Worm (Caenorhabditis elegans) whole organism, L4/young adult: Measurements from ENCODE around the gene Y39B6A.37.

Source experiments
- W03F9.2 ChIP-seq: fragments of 150-350 bp; optimal IDR thresholded peaks from 2 replicates; lab custom pipeline; 2014; ENCODE audit warnings: missing biosample characterization, missing genetic modification characterization
- dao-5 ChIP-seq: sonication (generic microtip); optimal IDR thresholded peaks from 2 replicates; lab custom pipeline; 2016; ENCODE audit warnings: missing genotype, missing genetic modification characterization, moderate library complexity, missing compliant biosample characterization
- him-1 ChIP-seq: sonication (generic microtip); optimal IDR thresholded peaks from 2 replicates; lab custom pipeline; 2016; ENCODE audit warnings: missing genotype, missing genetic modification reagents, missing genetic modification characterization, missing compliant biosample characterization

The Y39B6A.37 gene

DNA sequence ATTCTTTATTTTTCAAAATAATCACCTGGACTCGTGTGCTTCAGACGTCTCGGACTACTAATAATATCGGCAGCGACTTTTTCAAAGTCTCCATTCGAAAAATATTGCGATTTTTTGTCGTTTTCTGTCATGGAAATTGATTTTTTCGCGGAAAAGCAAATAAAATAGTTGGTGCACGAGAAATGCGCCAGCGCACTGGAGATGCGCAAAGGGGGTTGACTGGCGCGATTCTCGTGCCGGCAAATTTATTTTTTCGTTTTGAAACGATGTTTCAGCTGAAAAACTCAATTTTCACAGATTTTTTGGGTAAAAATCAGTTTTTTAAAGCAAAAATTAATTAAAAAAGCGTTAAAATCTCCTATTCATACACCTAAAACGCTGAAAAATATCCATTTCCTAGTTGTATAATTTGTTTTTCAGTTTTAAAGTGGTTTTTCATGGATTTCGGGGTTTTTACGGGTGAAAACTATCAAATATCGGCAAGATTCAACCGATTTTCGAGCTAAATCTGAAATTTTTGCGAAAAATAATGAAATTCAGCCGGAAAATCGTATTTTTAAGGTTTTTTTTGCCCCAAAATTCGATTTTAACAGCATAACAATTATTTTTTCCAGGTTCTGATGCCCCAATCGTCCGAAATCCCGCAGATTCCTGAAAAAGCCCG, at the start of gene Y39B6A.37, which contains the start of gene reps-1:
Gene Y39B6A.37 (plus strand): TSS at position 614 of the 664 bp plus-strand sequence.
Gene reps-1 (minus strand): TSS at position 263 of the 664 bp plus-strand sequence.
- TF ChIP-seq W03F9.2 (tag; lab: Kevin White, UChicago) (peak; percentile 42), him-1 (tag; lab: Kevin White, UChicago) (no peak), dao-5 (tag; lab: Kevin White, UChicago) (no peak)

DNA sequence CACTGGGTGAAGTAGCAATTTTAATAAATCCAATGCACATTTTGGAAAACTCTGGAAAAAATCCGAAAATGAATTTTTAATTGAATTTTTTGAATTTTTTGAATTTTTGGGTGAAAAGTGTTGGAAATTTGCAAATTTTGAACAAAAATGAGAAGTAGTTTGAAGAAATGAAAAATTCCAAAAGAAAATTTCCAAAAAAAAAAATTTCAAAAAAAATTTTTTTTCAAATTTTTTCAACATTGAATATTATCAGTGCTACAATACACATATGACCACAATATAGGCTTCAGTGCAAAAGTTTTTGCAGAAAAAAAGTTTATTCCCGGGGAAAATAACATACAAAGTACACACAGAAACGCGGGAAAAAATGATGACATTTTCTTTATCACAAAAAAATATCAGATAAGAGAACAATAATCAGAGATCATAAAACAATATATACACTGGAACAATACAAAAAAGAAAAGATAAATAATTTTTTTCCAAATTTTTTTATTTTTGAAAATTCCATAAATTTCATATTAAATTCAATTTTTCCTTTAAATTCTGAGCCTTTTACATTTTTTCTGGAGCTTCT, 33.3 kb upstream of the Y39B6A.37 start, which contains the start of gene hrg-10:
Gene hrg-10 (minus strand): TSS at position 51 of the 577 bp plus-strand sequence.
- TF ChIP-seq him-1 (tag; lab: Kevin White, UChicago): no peak
- TF ChIP-seq dao-5 (tag; lab: Kevin White, UChicago): no peak
- TF ChIP-seq W03F9.2 (tag; lab: Kevin White, UChicago): no peak

DNA sequence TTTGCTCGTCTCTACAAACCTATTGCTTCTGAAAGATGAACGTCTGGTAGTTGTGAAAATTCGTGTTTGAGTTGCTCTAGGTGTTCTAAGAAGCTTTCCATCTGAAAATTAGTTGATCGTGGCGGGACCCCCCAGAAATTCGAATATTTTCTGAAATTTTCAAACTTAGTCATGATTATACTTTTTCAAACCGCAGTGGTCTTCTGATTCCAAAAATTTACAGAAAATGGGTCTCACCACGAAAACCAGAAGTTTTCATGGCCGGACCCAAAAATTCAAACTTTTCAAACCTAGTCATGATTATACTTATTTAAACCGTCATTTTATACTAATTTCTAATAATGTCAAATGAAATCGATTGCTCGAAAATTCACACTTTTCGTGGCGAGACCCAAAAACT, 30.6 kb upstream of the Y39B6A.37 start, which contains the start of gene ztf-20:
Gene ztf-20 (minus strand): TSS at position 101 of the 400 bp plus-strand sequence.
- TF ChIP-seq dao-5 (tag; lab: Kevin White, UChicago) (no peak), him-1 (tag; lab: Kevin White, UChicago) (no peak), W03F9.2 (tag; lab: Kevin White, UChicago) (no peak)

DNA sequence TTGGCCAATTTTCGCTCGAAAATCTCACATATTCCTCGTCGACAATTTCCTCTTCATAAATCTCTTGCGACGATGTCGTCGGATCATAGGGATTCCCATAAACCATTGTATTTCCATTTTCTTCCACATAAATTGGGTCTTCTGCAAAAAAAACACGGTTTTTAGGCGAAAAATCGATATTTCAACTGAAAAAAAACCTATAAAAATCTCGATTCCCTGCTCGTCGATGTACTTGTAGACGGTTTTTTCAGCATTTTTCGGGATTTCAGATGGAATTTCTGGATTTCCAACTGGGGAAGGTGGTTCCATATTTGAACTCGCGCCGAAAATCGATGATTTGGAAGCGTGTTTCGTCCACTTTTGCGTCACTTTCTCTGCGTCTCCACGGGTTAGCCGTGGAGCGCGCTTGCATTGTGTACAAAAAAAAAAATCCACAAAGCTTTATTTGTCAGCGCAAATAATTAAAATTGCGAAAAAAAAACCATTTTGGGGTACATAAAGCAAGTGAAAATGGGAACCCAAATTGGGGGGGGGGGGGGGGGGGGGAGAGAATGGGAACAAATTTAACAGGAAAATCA, 23.1 kb upstream of the Y39B6A.37 start, which contains the start of gene Y39B6A.43:
Gene Y39B6A.43 (minus strand): TSS at position 351 of the 578 bp plus-strand sequence.
- TF ChIP-seq him-1 (tag; lab: Kevin White, UChicago) (peak; percentile 92), dao-5 (tag; lab: Kevin White, UChicago) (no peak), W03F9.2 (tag; lab: Kevin White, UChicago) (peak; percentile 90)

DNA sequence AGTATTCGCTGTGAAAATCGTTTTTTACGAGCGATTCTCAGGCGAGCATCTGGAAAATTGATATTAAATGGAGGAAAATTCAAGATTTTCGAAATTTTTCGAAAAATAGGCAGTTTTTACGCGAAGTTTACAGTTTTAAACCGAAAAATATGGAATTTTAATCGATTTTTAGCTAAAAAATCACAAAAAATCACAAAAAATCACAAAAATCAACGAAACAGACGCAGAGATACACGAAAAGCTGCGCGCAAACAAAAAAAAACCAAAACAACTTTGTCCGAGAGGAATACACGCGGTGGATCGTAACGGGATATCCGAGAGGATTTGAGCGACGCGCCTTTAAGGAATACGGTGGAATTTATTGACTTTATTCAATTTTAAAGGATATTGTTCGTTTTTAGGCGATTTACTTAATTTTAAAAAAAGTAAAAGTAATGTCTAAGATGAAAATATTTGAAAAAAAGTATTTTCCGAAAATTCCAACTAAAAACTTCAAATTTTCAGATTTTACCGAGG, 21.0 kb upstream of the Y39B6A.37 start, which contains the start of gene Y39B6A.42:
Gene Y39B6A.42 (minus strand): TSS at position 51 of the 516 bp plus-strand sequence.
- TF ChIP-seq W03F9.2 (tag; lab: Kevin White, UChicago) (peak; percentile 1), dao-5 (tag; lab: Kevin White, UChicago) (no peak)

DNA sequence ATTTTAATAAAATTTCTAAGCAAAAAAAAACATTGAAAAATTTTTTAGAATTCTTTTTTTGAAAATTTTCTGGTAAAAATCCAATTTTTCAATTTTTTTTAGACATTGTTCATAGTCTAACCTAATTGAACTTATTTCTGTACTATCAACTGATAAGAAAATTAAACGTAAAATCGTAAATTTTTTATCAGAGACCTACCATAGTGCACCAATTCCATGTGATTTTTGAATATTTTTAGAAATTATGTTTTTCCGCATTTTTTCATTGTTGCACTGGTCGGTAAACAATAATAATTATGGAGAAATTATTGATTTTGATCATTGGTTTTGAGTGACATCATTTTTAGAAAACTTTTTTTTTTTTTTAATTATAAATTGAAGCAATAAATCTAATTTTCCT, 14.1 kb upstream of the Y39B6A.37 start:
- no peak for TF ChIP-seq him-1 (tag; lab: Kevin White, UChicago)
- no peak for TF ChIP-seq W03F9.2 (tag; lab: Kevin White, UChicago)
- no peak for TF ChIP-seq dao-5 (tag; lab: Kevin White, UChicago)

DNA sequence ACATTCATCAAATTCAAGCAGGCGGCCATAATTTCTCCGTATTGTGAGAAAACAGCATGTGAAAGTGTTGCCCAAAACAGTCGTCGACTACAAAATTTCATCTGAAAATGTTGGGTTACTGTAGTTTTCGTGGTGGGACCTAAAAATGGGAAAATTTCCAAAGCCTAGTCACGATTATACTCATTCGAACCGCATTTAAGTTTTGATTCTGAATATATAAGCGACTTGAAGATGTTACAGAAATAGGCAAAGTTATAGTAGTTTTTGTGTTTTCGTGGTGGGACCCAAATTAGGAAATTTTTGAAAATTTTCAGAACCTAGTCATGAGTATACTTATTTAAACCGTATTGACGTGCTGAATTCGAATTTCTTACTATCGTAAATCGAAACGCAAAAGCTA, 12.8 kb upstream of the Y39B6A.37 start, which contains the start of gene Y39B6A.41:
Gene Y39B6A.41 (minus strand): TSS at position 101 of the 400 bp plus-strand sequence.
- no peak for TF ChIP-seq him-1 (tag; lab: Kevin White, UChicago)
- no peak for TF ChIP-seq dao-5 (tag; lab: Kevin White, UChicago)

DNA sequence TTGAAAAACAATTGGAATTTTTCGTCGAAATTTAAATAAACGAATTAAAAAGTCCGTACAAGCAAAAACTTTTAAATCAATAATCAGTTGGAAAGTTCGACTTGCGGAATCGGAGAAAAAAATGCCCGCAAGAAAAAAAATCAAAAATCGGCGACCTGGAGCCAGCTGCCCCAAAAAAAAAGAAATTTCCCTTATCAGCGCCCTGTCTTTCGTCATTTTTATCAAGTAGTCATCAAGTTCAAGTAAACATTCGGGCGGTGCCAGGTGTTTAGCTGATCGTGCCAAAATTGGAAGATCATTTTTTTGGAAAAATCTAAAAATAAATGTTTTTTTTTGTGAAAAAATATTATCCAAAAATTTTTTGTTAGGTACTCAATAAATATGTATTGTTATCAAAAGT, 12.3 kb upstream of the Y39B6A.37 start:
- TF ChIP-seq W03F9.2 (tag; lab: Kevin White, UChicago) (no peak), him-1 (tag; lab: Kevin White, UChicago) (no peak), dao-5 (tag; lab: Kevin White, UChicago) (no peak)

DNA sequence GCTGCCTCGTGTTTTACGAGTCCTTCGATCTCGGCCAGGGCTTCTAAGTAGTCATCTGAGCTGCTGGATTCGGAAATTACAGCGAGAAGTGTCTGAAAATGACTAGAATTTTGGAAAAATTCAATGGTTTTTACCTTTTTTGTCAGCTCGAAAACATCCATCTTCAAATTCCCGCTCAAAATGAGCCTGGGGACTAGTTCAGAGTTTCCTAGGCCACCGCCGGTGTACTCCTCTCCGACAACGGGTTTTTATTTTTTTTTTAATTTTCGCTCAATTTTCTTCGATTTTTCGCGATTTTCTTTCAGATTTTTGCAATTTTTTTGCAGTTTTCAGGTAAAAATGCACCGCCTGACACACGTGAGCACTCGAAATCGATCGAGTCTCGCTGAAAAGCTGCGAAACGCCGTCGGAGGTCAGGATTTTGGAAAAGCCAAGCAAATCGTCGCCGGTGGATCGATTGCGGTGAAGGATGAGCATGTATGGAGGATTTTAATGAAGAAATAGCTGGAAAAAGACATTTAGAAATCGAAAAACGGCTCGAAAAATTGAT, 9.6 kb upstream of the Y39B6A.37 start, which contains the start of the genes mrps-35 and sws-1:
Gene mrps-35 (plus strand): TSS at position 327 of the 550 bp plus-strand sequence.
Gene sws-1 (minus strand): TSS at position 500 of the 550 bp plus-strand sequence.
- TF ChIP-seq dao-5 (tag; lab: Kevin White, UChicago) (no peak), W03F9.2 (tag; lab: Kevin White, UChicago) (peak; percentile 57)

DNA sequence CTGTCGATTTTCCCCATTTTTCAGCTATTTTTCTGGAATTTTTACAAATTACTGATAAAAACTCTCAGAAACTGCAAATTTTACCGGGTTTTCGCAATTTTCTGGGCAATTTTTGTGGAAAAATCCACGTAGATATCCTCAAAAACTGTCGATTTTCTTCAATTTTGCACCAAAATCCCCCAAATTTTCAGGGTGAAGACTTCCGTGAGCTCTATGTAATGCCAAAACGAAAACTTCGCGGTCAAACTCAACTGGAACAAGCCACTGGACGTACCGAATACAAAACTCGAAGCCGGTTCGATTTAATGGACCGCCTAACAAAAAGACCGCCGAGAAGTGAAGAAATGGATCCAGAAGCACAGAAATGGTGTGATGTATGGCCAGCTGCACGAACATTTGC, 8.9 kb upstream of the Y39B6A.37 start:
- no peak for TF ChIP-seq him-1 (tag; lab: Kevin White, UChicago)
- TF ChIP-seq dao-5 (tag; lab: Kevin White, UChicago): no peak
- TF ChIP-seq W03F9.2 (tag; lab: Kevin White, UChicago): no peak

DNA sequence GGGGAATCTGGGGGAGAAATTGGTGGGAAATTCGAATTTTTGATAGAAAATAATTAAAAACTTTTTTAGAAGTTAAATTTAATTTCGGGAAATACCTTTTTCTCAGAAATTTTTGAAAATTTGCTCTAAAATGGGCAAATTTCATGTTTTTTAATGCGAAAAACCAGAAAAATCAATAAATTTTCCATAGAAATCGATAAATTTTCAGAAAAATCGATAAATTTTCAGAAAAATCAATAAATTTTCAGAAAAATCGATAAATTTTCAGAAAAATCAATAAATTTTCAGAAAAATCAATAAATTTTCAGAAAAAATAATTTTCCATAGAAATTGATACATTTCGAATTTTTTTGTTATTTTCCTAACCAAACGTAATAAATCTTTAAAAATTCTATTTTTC, 4.5 kb upstream of the Y39B6A.37 start:
- no peak for TF ChIP-seq W03F9.2 (tag; lab: Kevin White, UChicago)
- no peak for TF ChIP-seq him-1 (tag; lab: Kevin White, UChicago)

DNA sequence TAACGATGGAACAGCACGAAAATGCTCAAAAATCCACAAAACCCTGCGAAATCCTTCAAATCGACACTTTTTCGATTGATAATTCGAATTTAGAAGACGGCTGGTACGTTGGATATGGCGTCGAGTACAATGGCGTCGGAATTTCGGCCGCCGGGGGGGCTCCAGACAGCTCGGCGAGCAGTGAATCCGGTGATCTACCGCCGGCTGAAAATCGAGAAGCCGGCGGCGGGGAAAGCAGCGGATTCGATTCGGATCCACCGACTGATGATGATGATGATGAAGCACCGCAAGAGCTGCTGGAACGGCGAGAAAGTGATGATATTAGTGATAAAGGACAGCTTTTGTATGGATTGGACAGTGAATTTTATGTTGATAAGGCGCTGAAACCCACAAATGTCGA, 307 bp downstream of the Y39B6A.37 start:
- TF ChIP-seq W03F9.2 (tag; lab: Kevin White, UChicago) (no peak), him-1 (tag; lab: Kevin White, UChicago) (no peak), dao-5 (tag; lab: Kevin White, UChicago) (no peak)

DNA sequence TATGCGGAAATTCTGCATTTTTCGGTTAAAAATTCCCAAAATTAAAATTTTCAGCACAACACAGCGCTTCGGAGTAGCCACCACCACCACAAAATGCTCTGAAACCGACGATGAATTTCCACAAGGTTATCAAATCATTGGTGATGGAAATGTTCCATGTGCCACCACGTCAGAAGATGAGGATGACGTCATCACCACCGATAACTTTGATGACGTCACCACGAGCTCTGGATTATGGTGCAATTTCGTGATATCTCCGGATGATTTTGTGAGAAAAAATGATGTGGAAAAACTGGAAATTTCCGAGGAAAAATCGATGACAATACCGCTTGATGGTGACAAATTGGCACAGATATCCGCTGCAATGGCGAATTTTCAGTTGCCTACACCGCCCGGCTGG, 2.4 kb downstream of the Y39B6A.37 start:
- no peak for TF ChIP-seq him-1 (tag; lab: Kevin White, UChicago)
- TF ChIP-seq dao-5 (tag; lab: Kevin White, UChicago): no peak
- no peak for TF ChIP-seq W03F9.2 (tag; lab: Kevin White, UChicago)
